Fruit fly (Drosophila melanogaster) whole organism, embryonic: Measurements from ENCODE around the gene Indy.

ENCODE experiments used
- CG10267 ChIP-seq: fragments of 200-800 bp; sonication (Bioruptor generic); optimal IDR thresholded peaks from 2 replicates; lab custom pipeline; 2018; ENCODE audit warnings: missing biosample characterization, mild to moderate bottlenecking, missing genetic modification characterization, moderate library complexity
- CG10462 ChIP-seq: fragments of 200-800 bp; sonication (Bioruptor generic); optimal IDR thresholded peaks from 2 replicates; lab custom pipeline; 2016; ENCODE audit warnings: missing biosample characterization, missing genetic modification characterization
- CG10959 ChIP-seq: fragments of 200-800 bp; sonication (Bioruptor generic); IDR thresholded peaks from 2 replicates; pipeline ENCODE4 v1.3.6; 2022; ENCODE audit warnings: missing biosample characterization, missing genetic modification characterization
- CG11247 ChIP-seq: fragments of 200-800 bp; sonication (Bioruptor generic); IDR thresholded peaks from 2 replicates; pipeline ENCODE4 v1.3.6; 2022; ENCODE audit warnings: missing biosample characterization, missing genetic modification characterization
- CG11504 ChIP-seq: fragments of 200-800 bp; sonication (Bioruptor generic); optimal IDR thresholded peaks from 3 replicates; lab custom pipeline; 2019; ENCODE audit warnings: missing biosample characterization, mild to moderate bottlenecking, missing genetic modification characterization, moderate library complexity
- CG15011 ChIP-seq: fragments of 200-800 bp; sonication (Bioruptor generic); optimal IDR thresholded peaks from 3 replicates; lab custom pipeline; 2018; ENCODE audit warnings: missing biosample characterization, mild to moderate bottlenecking, missing genetic modification characterization
- CG17802 ChIP-seq: fragments of 200-800 bp; sonication (Bioruptor generic); optimal IDR thresholded peaks from 2 replicates; lab custom pipeline; 2018; ENCODE audit warnings: missing biosample characterization, mild to moderate bottlenecking, missing genetic modification characterization, moderate library complexity
- CG18262 ChIP-seq: fragments of 200-800 bp; optimal IDR thresholded peaks from 3 replicates; lab custom pipeline; 2019; ENCODE audit warnings: missing biosample characterization, mild to moderate bottlenecking, missing genetic modification characterization, moderate library complexity
- CG2129 ChIP-seq: fragments of 200-800 bp; sonication (Bioruptor generic); IDR thresholded peaks from 2 replicates; pipeline ENCODE4 v1.3.6; 2022; ENCODE audit warnings: missing biosample characterization, missing genetic modification characterization; ENCODE audit not compliant: partially characterized antibody
- CG2875 ChIP-seq: fragments of 200-800 bp; sonication (Bioruptor generic); optimal IDR thresholded peaks from 2 replicates; lab custom pipeline; 2017; ENCODE audit warnings: missing biosample characterization, mild to moderate bottlenecking, missing genetic modification characterization, missing genetic modification reagents
- CG6654 ChIP-seq: fragments of 200-800 bp; sonication (Bioruptor generic); optimal IDR thresholded peaks from 2 replicates; lab custom pipeline; 2017; ENCODE audit warnings: missing biosample characterization, mild to moderate bottlenecking, missing genetic modification characterization
- CG6813 ChIP-seq: fragments of 200-800 bp; sonication (Bioruptor generic); optimal IDR thresholded peaks from 2 replicates; lab custom pipeline; 2017; ENCODE audit warnings: missing biosample characterization, missing genetic modification characterization, mild to moderate bottlenecking, moderate library complexity, missing genetic modification reagents
- CG7357 ChIP-seq: fragments of 200-800 bp; sonication (Bioruptor generic); IDR thresholded peaks from 3 replicates; pipeline ENCODE4 v1.3.6; 2022; ENCODE audit warnings: missing biosample characterization, missing genetic modification characterization
- CG8388 ChIP-seq: fragments of 200-800 bp; sonication (Bioruptor generic); optimal IDR thresholded peaks from 2 replicates; lab custom pipeline; 2019; ENCODE audit warnings: missing biosample characterization, mild to moderate bottlenecking, missing genetic modification characterization, moderate library complexity
- CG8478 ChIP-seq: fragments of >200 bp; optimal IDR thresholded peaks from 2 replicates; lab custom pipeline; 2018
- CG8765 ChIP-seq: fragments of 200-800 bp; sonication (Bioruptor generic); IDR thresholded peaks from 2 replicates; pipeline ENCODE4 v1.3.6; 2022; ENCODE audit warnings: missing biosample characterization, missing genetic modification characterization
- Camta ChIP-seq: fragments of 200-800 bp; sonication (Bioruptor generic); optimal IDR thresholded peaks from 2 replicates; lab custom pipeline; 2016; ENCODE audit warnings: missing biosample characterization, missing genetic modification characterization
- D19B ChIP-seq: fragments of 200-800 bp; sonication (Bioruptor generic); optimal IDR thresholded peaks from 2 replicates; lab custom pipeline; 2017; ENCODE audit warnings: missing biosample characterization, mild to moderate bottlenecking, missing genetic modification characterization
- Deaf1 ChIP-seq: fragments of 200-800 bp; optimal IDR thresholded peaks from 3 replicates; lab custom pipeline; 2019; ENCODE audit warnings: missing biosample characterization, mild to moderate bottlenecking, missing genetic modification characterization, moderate library complexity
- Dip3 ChIP-seq: fragments of 200-800 bp; sonication (Bioruptor generic); optimal IDR thresholded peaks from 3 replicates; lab custom pipeline; 2016; ENCODE audit warnings: missing biosample characterization, missing genetic modification characterization
- GATAe ChIP-seq: fragments of 200-800 bp; sonication (Bioruptor generic); conservative IDR thresholded peaks from 2 replicates; pipeline ENCODE4 v1.3.6; 2022; ENCODE audit warnings: missing biosample characterization, missing genetic modification characterization
- H15 ChIP-seq: fragments of 200-800 bp; sonication (Bioruptor generic); IDR thresholded peaks from 3 replicates; pipeline ENCODE4 v1.3.6; 2022; ENCODE audit warnings: missing biosample characterization, missing genetic modification characterization
- HmgZ ChIP-seq: fragments of 200-800 bp; sonication (Bioruptor generic); optimal IDR thresholded peaks from 2 replicates; lab custom pipeline; 2018; ENCODE audit warnings: missing biosample characterization, mild to moderate bottlenecking, missing genetic modification characterization
- Hmx ChIP-seq: fragments of 200-800 bp; sonication (Bioruptor generic); optimal IDR thresholded peaks from 2 replicates; lab custom pipeline; 2016; ENCODE audit warnings: missing biosample characterization, missing genetic modification characterization
- Hr3 ChIP-seq: fragments of 200-800 bp; sonication (Bioruptor generic); optimal IDR thresholded peaks from 3 replicates; lab custom pipeline; 2016; ENCODE audit warnings: missing biosample characterization, missing genetic modification characterization
- Lim3 ChIP-seq: fragments of 200-800 bp; sonication (Bioruptor generic); IDR thresholded peaks from 2 replicates; pipeline ENCODE4 v1.3.6; 2022; ENCODE audit warnings: missing biosample characterization, missing genetic modification characterization
- Lpt ChIP-seq: fragments of >200 bp; optimal IDR thresholded peaks from 2 replicates; lab custom pipeline; 2018; ENCODE audit warnings: missing biosample characterization, missing genetic modification characterization
- MBD-R2 ChIP-seq: fragments of 200-800 bp; sonication (Bioruptor generic); IDR thresholded peaks from 2 replicates; pipeline ENCODE4 v1.3.6; 2022; ENCODE audit warnings: missing biosample characterization, missing genetic modification characterization
- Nf-YA ChIP-seq: fragments of 200-800 bp; sonication (Bioruptor generic); IDR thresholded peaks from 2 replicates; pipeline ENCODE4 v1.3.6; 2022; ENCODE audit warnings: missing biosample characterization, missing genetic modification characterization
- Nf-YB ChIP-seq: fragments of 200-800 bp; sonication (Bioruptor generic); optimal IDR thresholded peaks from 3 replicates; lab custom pipeline; 2019; ENCODE audit warnings: missing biosample characterization, mild to moderate bottlenecking, missing genetic modification characterization, moderate library complexity
- Poxn ChIP-seq: fragments of 200-800 bp; sonication (Bioruptor generic); IDR thresholded peaks from 2 replicates; pipeline ENCODE4 v1.3.6; 2022; ENCODE audit warnings: missing biosample characterization, missing genetic modification characterization
- Ssrp ChIP-seq: fragments of 200-800 bp; sonication (Bioruptor generic); optimal IDR thresholded peaks from 2 replicates; lab custom pipeline; 2018; ENCODE audit warnings: missing biosample characterization, mild to moderate bottlenecking, missing genetic modification characterization, moderate library complexity
- Stat92E ChIP-seq, 3 experiments: fragments of >200 bp in 2 of 3; fragments of 200-800 bp in 1 of 3; sonication (Bioruptor generic) in 1 of 3; optimal IDR thresholded peaks; 2 replicates each; lab custom pipeline; 2017 to 2019; ENCODE audit warnings: missing biosample characterization in 3 of 3, missing genetic modification characterization in 3 of 3, mild to moderate bottlenecking in 1 of 3, moderate library complexity in 1 of 3
- Taf1 ChIP-seq: fragments of 200-800 bp; sonication (Bioruptor generic); IDR thresholded peaks from 2 replicates; pipeline ENCODE4 v1.3.6; 2022; ENCODE audit warnings: missing biosample characterization, missing genetic modification characterization
- YL-1 ChIP-seq: fragments of 200-800 bp; sonication (Bioruptor generic); optimal IDR thresholded peaks from 3 replicates; lab custom pipeline; 2017; ENCODE audit warnings: missing biosample characterization, mild to moderate bottlenecking, missing genetic modification characterization
- ac ChIP-seq: fragments of 200-800 bp; sonication (Bioruptor generic); optimal IDR thresholded peaks from 3 replicates; lab custom pipeline; 2017; ENCODE audit warnings: missing biosample characterization, mild to moderate bottlenecking, missing genetic modification characterization
- aop ChIP-seq: fragments of 200-800 bp; sonication (Bioruptor generic); IDR thresholded peaks from 2 replicates; pipeline ENCODE4 v1.3.6; 2022; ENCODE audit warnings: missing biosample characterization, missing genetic modification characterization
- bowl ChIP-seq: fragments of 200-800 bp; sonication (Bioruptor generic); IDR thresholded peaks from 2 replicates; pipeline ENCODE4 v1.3.6; 2022; ENCODE audit warnings: missing biosample characterization, missing genetic modification characterization
- br ChIP-seq: fragments of >200 bp; optimal IDR thresholded peaks from 2 replicates; lab custom pipeline; 2017
- cad ChIP-seq: fragments of >200 bp; optimal IDR thresholded peaks from 2 replicates; lab custom pipeline; 2017; ENCODE audit warnings: missing biosample characterization, missing genetic modification characterization
- dimm ChIP-seq: fragments of 200-800 bp; sonication (Bioruptor generic); IDR thresholded peaks from 2 replicates; pipeline ENCODE4 v1.3.6; 2022; ENCODE audit warnings: missing biosample characterization, missing genetic modification characterization
- exex ChIP-seq: fragments of 200-800 bp; sonication (Bioruptor generic); optimal IDR thresholded peaks from 4 replicates; lab custom pipeline; 2018; ENCODE audit warnings: missing biosample characterization, mild to moderate bottlenecking, missing genetic modification characterization, moderate library complexity
- fd102C ChIP-seq: fragments of 200-800 bp; sonication (Bioruptor generic); optimal IDR thresholded peaks from 2 replicates; lab custom pipeline; 2018; ENCODE audit warnings: missing biosample characterization, mild to moderate bottlenecking, missing genetic modification characterization, moderate library complexity
- fru ChIP-seq: fragments of >200 bp; optimal IDR thresholded peaks from 2 replicates; lab custom pipeline; 2017
- pho ChIP-seq: fragments of 200-800 bp; sonication (Bioruptor generic); optimal IDR thresholded peaks from 2 replicates; lab custom pipeline; 2016; ENCODE audit warnings: missing biosample characterization, missing genetic modification characterization
- sd ChIP-seq: fragments of 200-800 bp; sonication (Bioruptor generic); optimal IDR thresholded peaks from 3 replicates; lab custom pipeline; 2018; ENCODE audit warnings: missing biosample characterization, mild to moderate bottlenecking, missing genetic modification characterization, moderate library complexity
- sens ChIP-seq: fragments of 200-800 bp; sonication (Bioruptor generic); peaks from one replicate; lab custom pipeline; 2016; ENCODE audit warnings: missing biosample characterization, missing genetic modification characterization
- slbo ChIP-seq: fragments of 200-800 bp; sonication (Bioruptor generic); IDR thresholded peaks from 2 replicates; pipeline ENCODE4 v1.3.6; 2022; ENCODE audit warnings: missing biosample characterization, missing genetic modification characterization
- twi ChIP-seq: fragments of 200-800 bp; optimal IDR thresholded peaks from 2 replicates; lab custom pipeline; 2019; ENCODE audit warnings: missing biosample characterization, mild to moderate bottlenecking, missing genetic modification characterization, moderate library complexity
- tx ChIP-seq: fragments of 200-800 bp; sonication (Bioruptor generic); optimal IDR thresholded peaks from 2 replicates; lab custom pipeline; 2016; ENCODE audit warnings: missing biosample characterization, missing genetic modification characterization
- vnd ChIP-seq: fragments of 200-800 bp; sonication (Bioruptor generic); IDR thresholded peaks from 3 replicates; pipeline ENCODE4 v1.3.6; 2022; ENCODE audit warnings: missing biosample characterization, missing genetic modification characterization; ENCODE audit not compliant: partially characterized antibody
- z ChIP-seq: fragments of 200-800 bp; sonication (Bioruptor generic); IDR thresholded peaks from 3 replicates; pipeline ENCODE4 v1.3.6; 2022; ENCODE audit warnings: missing biosample characterization, missing genetic modification characterization

Indy gene

DNA sequence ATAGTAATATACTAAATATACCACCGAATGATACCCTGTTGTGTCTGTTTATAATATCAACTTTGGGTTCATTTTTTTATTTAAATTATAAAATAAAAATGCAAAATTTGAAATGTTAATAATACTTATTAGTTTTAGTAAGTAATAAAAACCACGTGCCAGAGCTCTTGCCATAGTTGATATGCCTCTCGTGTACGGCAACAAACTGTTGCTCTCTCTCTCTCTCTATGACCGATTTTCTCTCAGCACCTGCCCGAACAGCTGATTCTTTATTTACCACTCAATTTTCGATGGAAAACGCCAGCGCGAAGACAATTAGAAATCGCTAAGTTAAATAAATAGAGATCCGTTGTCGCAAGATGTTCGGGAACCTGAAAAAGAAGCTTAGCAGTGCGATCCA is 21.5 kb upstream of the Indy start, which contains the start of gene Dysb (continued):
- TF ChIP-seq Nf-YB (peak; percentile 70), H15 (GFP tag; lab: Robert Waterston, UW) (peak; percentile 90), CG6813 (GFP tag; lab: Kevin White, UChicago) (peak; percentile 85), aop (GFP tag; lab: Robert Waterston, UW) (peak; percentile 74), MBD-R2 (GFP tag; lab: Robert Waterston, UW) (peak; percentile 77), Camta (GFP tag; lab: Kevin White, UChicago) (peak; percentile 66), fru (no peak), Dip3 (peak; percentile 39), Hr3 (GFP tag; lab: Kevin White, UChicago) (peak; percentile 83), HmgZ (tag; lab: Kevin White, UChicago) (peak; percentile 87), tx (peak; percentile 32), CG2875 (peak; percentile 82), br (no peak), CG6654 (GFP tag; lab: Kevin White, UChicago) (peak; percentile 38), dimm (GFP tag; lab: Robert Waterston, UW) (peak; percentile 60), cad (no peak), sd (tag; lab: Kevin White, UChicago) (peak; percentile 63), CG10959 (no peak; the same call in 1 of the 2 replicates), Hmx (GFP tag; lab: Kevin White, UChicago) (peak; percentile 23), bowl (peak; percentile 78), GATAe (peak; percentile 21; the same call in 1 of the 2 replicates), Ssrp (tag; lab: Kevin White, UChicago) (peak; percentile 83), pho (peak; percentile 61), ac (GFP tag; lab: Kevin White, UChicago) (peak; percentile 47), sens (GFP tag; lab: Kevin White, UChicago) (peak; percentile 97), Taf1 (peak; percentile 71; the same call in 1 of the 2 replicates), CG11247 (GFP tag; lab: Robert Waterston, UW) (peak; percentile 89), CG15011 (GFP tag; lab: Kevin White, UChicago) (peak; percentile 67), fd102C (GFP tag; lab: Kevin White, UChicago) (peak; percentile 41), CG2129 (no peak), CG8478 (no peak), CG10462 (peak; percentile 45), Deaf1 (tag; lab: Kevin White, UChicago) (peak; percentile 64), Stat92E (GFP tag; optimal IDR thresholded peaks at IDR 0.05; lab: Kevin White, UChicago) (peak in 1 of 3 experiments; percentile 68), twi (tag; lab: Kevin White, UChicago) (peak; percentile 57), CG17802 (peak; percentile 21), CG10267 (tag; lab: Kevin White, UChicago) (peak; percentile 88), Lim3 (GFP tag; lab: Robert Waterston, UW) (no peak), CG8388 (GFP tag; lab: Kevin White, UChicago) (peak; percentile 88), Nf-YA (GFP tag; lab: Robert Waterston, UW) (peak; percentile 54; the same call in 1 of the 2 replicates), CG18262 (peak; percentile 89), Lpt (GFP tag; lab: Kevin White, UChicago) (no peak), z (GFP tag; lab: Robert Waterston, UW) (peak; percentile 70; the same call in 1 of the 3 replicates), vnd (GFP tag; lab: Robert Waterston, UW) (no peak), exex (tag; lab: Kevin White, UChicago) (peak; percentile 57), D19B (GFP tag; lab: Kevin White, UChicago) (peak; percentile 77), CG8765 (GFP tag; lab: Robert Waterston, UW) (peak; percentile 74), YL-1 (GFP tag; lab: Kevin White, UChicago) (peak; percentile 66), CG7357 (GFP tag; lab: Robert Waterston, UW) (peak; percentile 60; the same call in 1 of the 3 replicates), CG11504 (tag; lab: Kevin White, UChicago) (peak; percentile 90), Poxn (peak; percentile 48; the same call in 1 of the 2 replicates), slbo (peak; percentile 95)
